Worm (Caenorhabditis elegans): ENCODE results near the gene Y71H2B.2.

The Y71H2B.2 gene

DNA sequence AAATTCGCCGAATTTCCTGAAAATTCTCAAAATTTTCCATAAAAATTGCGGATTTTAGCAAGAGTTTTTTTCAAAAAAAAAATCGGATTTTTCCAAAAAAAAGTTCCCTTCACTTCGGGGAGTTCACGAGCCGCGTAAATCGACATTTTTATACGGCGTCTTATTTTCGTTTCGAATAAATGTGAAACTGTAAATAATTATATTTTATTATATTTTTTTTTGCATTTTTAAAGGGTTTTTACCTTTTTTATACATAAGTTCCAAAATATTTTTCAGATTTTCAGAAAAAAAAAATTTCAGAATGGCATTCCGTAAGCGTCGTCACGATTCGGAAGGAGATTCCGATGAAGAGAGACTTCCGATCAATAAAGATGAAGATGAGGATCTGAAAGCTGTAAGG lies at the start of gene Y71H2B.2:
TSS of gene Y71H2B.2 (plus strand) at position 301 of the 400 bp plus-strand sequence.
- TF ChIP-seq zip-8 (tag; optimal IDR thresholded peaks at IDR 0.05), result no peak
- no peak for TF ChIP-seq blmp-1 (tag; optimal IDR thresholded peaks at IDR 0.05)
- TF ChIP-seq unc-39 (tag; optimal IDR thresholded peaks at IDR 0.05), result no peak
- TF ChIP-seq ceh-83 (GFP tag; optimal IDR thresholded peaks at IDR 0.05), result no peak
- TF ChIP-seq cnd-1 (tag; optimal IDR thresholded peaks at IDR 0.05), result no peak
- no peak for TF ChIP-seq nhr-2 (tag; optimal IDR thresholded peaks at IDR 0.05)
- no peak for TF ChIP-seq M03D4.4 (tag; optimal IDR thresholded peaks at IDR 0.05)
- no peak for TF ChIP-seq mab-5 (tag; optimal IDR thresholded peaks at IDR 0.05)
- no peak for TF ChIP-seq drap-1 (GFP tag; optimal IDR thresholded peaks at IDR 0.05)
- no peak for TF ChIP-seq lin-13 (tag; optimal IDR thresholded peaks at IDR 0.05)
- no peak for TF ChIP-seq ztf-11 (tag; optimal IDR thresholded peaks at IDR 0.05)

DNA sequence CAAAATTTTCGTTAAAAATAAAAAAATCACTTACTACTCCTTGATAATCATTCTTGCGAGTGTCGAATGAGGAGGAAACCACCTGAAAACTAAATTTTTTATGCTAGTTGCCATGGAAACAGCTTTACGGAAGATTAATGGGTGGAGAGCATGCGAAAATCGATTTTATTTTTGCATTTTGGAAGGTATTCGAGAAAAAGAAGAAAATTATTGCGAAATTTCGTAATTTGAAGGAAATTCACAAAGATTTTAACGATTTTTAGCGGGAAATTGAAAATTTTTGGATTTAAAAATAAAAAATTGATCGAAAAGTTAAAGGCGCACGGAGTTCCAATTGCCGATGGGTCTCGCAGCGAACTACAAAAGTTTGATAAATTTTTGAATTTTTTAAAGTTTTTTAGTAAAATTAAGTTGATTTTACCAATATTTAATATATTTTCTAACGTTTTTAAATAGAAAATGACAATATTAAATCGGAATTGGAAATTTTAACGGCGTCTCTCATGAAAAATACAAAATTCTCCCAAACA lies 47.3 kb upstream of the Y71H2B.2 start, which contains the start of gene Y54F10AR.1:
TSS of gene Y54F10AR.1 (minus strand) at position 51 of the 530 bp plus-strand sequence.
- TF ChIP-seq unc-120 (tag; optimal IDR thresholded peaks at IDR 0.05; ENCODE audit: poor library complexity, severe bottlenecking), result no peak
- TF ChIP-seq pha-4 (tag; optimal IDR thresholded peaks at IDR 0.05), result no peak
- no peak for TF ChIP-seq sptf-1 (tag; optimal IDR thresholded peaks at IDR 0.05)
- TF ChIP-seq zip-8 (tag; optimal IDR thresholded peaks at IDR 0.05), result no peak

DNA sequence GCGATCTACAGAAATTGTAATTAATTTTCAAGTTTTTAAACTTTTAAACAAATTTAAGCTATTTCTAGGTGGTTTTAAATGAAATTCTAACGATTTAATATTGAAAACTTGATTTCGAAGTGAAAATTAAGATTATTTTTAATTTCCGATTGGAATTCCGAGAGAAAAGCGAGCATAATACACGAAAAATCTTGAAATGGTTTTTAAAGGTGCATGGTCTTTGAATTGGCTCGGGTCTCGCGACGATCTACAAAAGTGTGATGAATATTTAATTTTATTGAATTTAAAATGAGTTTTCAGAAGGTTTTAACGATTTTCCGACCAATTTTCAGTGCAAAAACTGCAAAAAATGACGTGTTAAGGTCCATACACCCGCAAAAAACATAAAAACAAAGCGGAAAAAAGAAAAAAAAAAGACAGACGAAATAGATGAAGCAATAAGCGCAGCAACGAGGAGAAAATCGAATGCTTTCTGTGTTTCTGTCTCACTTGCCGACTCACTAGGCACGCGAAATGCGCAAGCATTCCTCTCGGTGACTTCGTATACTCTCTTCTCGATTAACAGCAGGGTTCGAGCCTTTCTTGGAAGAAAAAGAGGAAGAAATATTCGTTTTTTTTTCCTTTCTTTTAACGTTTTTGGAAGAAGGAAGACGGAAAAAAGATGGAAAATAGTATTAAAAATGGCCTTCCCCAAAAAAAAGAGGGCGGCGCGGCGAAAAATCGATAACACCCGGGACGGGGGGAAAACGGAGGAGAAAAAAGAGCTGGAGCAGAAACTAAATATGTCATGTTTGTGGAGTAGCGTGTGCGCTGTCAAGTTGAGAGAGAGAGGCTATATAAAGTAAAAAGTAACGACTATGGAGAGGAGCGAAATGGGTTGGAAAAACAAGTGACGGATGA lies 46.4 kb upstream of the Y71H2B.2 start:
- TF ChIP-seq unc-120 (tag; optimal IDR thresholded peaks at IDR 0.05; ENCODE audit: poor library complexity, severe bottlenecking), result peak; percentile 48
- no peak for TF ChIP-seq nhr-76 (tag; optimal IDR thresholded peaks at IDR 0.05)
- TF ChIP-seq lin-32 (GFP tag; optimal IDR thresholded peaks at IDR 0.05), result peak; percentile 2
- peak; percentile 14 for TF ChIP-seq lin-13 (tag; optimal IDR thresholded peaks at IDR 0.05)
- TF ChIP-seq mep-1 (tag; optimal IDR thresholded peaks at IDR 0.05), result peak; percentile 43
- TF ChIP-seq snpc-4 (tag; optimal IDR thresholded peaks at IDR 0.05), result no peak
- no peak for TF ChIP-seq zip-8 (tag; optimal IDR thresholded peaks at IDR 0.05)
- TF ChIP-seq cnd-1 (tag; optimal IDR thresholded peaks at IDR 0.05), result no peak
- TF ChIP-seq nhr-237 (tag; optimal IDR thresholded peaks at IDR 0.05), result no peak
- TF ChIP-seq nhr-28 (tag; optimal IDR thresholded peaks at IDR 0.05), result no peak
- TF ChIP-seq sem-2 (GFP tag; optimal IDR thresholded peaks at IDR 0.05), result no peak
- TF ChIP-seq elt-3 (tag; optimal IDR thresholded peaks at IDR 0.05), result no peak
- TF ChIP-seq sptf-1 (tag; optimal IDR thresholded peaks at IDR 0.05), result peak; percentile 75
- TF ChIP-seq ham-2 (GFP tag; optimal IDR thresholded peaks at IDR 0.05), result peak; percentile 69
- peak; percentile 49 for TF ChIP-seq ces-1 (GFP tag; optimal IDR thresholded peaks at IDR 0.05)
- no peak for TF ChIP-seq flh-1 (GFP tag; optimal IDR thresholded peaks at IDR 0.05)
- no peak for TF ChIP-seq bed-3 (GFP tag; optimal IDR thresholded peaks at IDR 0.05)
- TF ChIP-seq pha-4 (tag; optimal IDR thresholded peaks at IDR 0.05), result no peak
- no peak for TF ChIP-seq unc-62 (GFP tag; optimal IDR thresholded peaks at IDR 0.05)
- no peak for TF ChIP-seq unc-39 (tag; optimal IDR thresholded peaks at IDR 0.05)
- TF ChIP-seq nhr-2 (tag; optimal IDR thresholded peaks at IDR 0.05), result no peak
- TF ChIP-seq mls-2 (tag; optimal IDR thresholded peaks at IDR 0.05), result peak; percentile 41
- TF ChIP-seq drap-1 (GFP tag; optimal IDR thresholded peaks at IDR 0.05), result peak; percentile 38
- no peak for TF ChIP-seq ztf-11 (tag; optimal IDR thresholded peaks at IDR 0.05)
- no peak for TF ChIP-seq elt-1 (tag; optimal IDR thresholded peaks at IDR 0.05; ENCODE audit: borderline replicate concordance, insufficient read depth)
- peak; percentile 7 for TF ChIP-seq hlh-1 (tag; optimal IDR thresholded peaks at IDR 0.05)
- TF ChIP-seq ceh-39 (tag; optimal IDR thresholded peaks at IDR 0.05), result no peak
- TF ChIP-seq nhr-12 (tag; optimal IDR thresholded peaks at IDR 0.05), result no peak
- no peak for TF ChIP-seq blmp-1 (tag; optimal IDR thresholded peaks at IDR 0.05)
- no peak for TF ChIP-seq mab-5 (tag; optimal IDR thresholded peaks at IDR 0.05)
- TF ChIP-seq lsy-2 (tag; optimal IDR thresholded peaks at IDR 0.05), result peak; percentile 44
- TF ChIP-seq ceh-43 (GFP tag; optimal IDR thresholded peaks at IDR 0.05), result peak; percentile 5
- TF ChIP-seq ceh-83 (GFP tag; optimal IDR thresholded peaks at IDR 0.05), result peak; percentile 38
- TF ChIP-seq M03D4.4 (tag; optimal IDR thresholded peaks at IDR 0.05), result peak; percentile 19
- no peak for TF ChIP-seq tbx-8 (GFP tag; optimal IDR thresholded peaks at IDR 0.05)
